Fruit fly (Drosophila melanogaster) whole organism, prepupa: ENCODE results near the gene foi.

ENCODE experiments used
- Blimp-1 ChIP-seq: fragments of 200-800 bp; sonication (Bioruptor generic); optimal IDR thresholded peaks from 3 replicates; lab custom pipeline; 2017; ENCODE audit warnings: missing biosample characterization, missing genetic modification characterization, mild to moderate bottlenecking, moderate library complexity, missing genetic modification reagents
- CG10669 ChIP-seq: fragments of 200-800 bp; sonication (Bioruptor generic); optimal IDR thresholded peaks from 3 replicates; lab custom pipeline; 2018; ENCODE audit warnings: missing biosample characterization, mild to moderate bottlenecking, missing genetic modification characterization, moderate library complexity
- CG11762 ChIP-seq: fragments of 200-800 bp; sonication (Bioruptor generic); optimal IDR thresholded peaks from 3 replicates; lab custom pipeline; 2016; ENCODE audit warnings: missing biosample characterization, missing genetic modification characterization; ENCODE audit not compliant: insufficient read depth
- CG11902 ChIP-seq: fragments of 200-800 bp; sonication (Bioruptor generic); optimal IDR thresholded peaks from 3 replicates; lab custom pipeline; 2016; ENCODE audit warnings: missing biosample characterization, missing genetic modification characterization
- CG15336 ChIP-seq: fragments of 200-800 bp; sonication (Bioruptor generic); IDR thresholded peaks from 2 replicates; pipeline ENCODE4 v1.3.6; 2022; ENCODE audit warnings: missing biosample characterization, missing genetic modification characterization
- CG1621 ChIP-seq: fragments of 200-800 bp; sonication (Bioruptor generic); optimal IDR thresholded peaks from 3 replicates; lab custom pipeline; 2018; ENCODE audit warnings: missing biosample characterization, mild to moderate bottlenecking, missing genetic modification characterization
- CG16779 ChIP-seq: fragments of 200-800 bp; sonication (Bioruptor generic); optimal IDR thresholded peaks from 3 replicates; lab custom pipeline; 2017; ENCODE audit warnings: missing biosample characterization, mild to moderate bottlenecking, missing genetic modification characterization
- CG31627 ChIP-seq: fragments of 200-800 bp; sonication (Bioruptor generic); optimal IDR thresholded peaks from 3 replicates; lab custom pipeline; 2016; ENCODE audit warnings: missing biosample characterization, missing genetic modification characterization
- CG32006 ChIP-seq: fragments of 200-800 bp; sonication (Bioruptor generic); optimal IDR thresholded peaks from 3 replicates; lab custom pipeline; 2017; ENCODE audit warnings: missing biosample characterization, mild to moderate bottlenecking, missing genetic modification characterization
- CG34406 ChIP-seq: fragments of 200-800 bp; sonication (Bioruptor generic); optimal IDR thresholded peaks from 3 replicates; lab custom pipeline; 2016; ENCODE audit warnings: missing biosample characterization, missing genetic modification characterization
- CG6163 ChIP-seq: fragments of 200-800 bp; sonication (Bioruptor generic); IDR thresholded peaks from 3 replicates; pipeline ENCODE4 v1.3.6; 2022; ENCODE audit warnings: missing biosample characterization, missing genetic modification characterization
- CG6792 ChIP-seq: fragments of 200-800 bp; sonication (Bioruptor generic); optimal IDR thresholded peaks from 3 replicates; lab custom pipeline; 2016; ENCODE audit warnings: missing biosample characterization, missing genetic modification characterization
- CG6808 ChIP-seq: fragments of 200-800 bp; sonication (Bioruptor generic); optimal IDR thresholded peaks from 3 replicates; lab custom pipeline; 2017; ENCODE audit warnings: missing biosample characterization, missing genetic modification characterization, mild to moderate bottlenecking, moderate library complexity, missing genetic modification reagents
- CG6854 ChIP-seq: fragments of 200-800 bp; sonication (Bioruptor generic); optimal IDR thresholded peaks from 2 replicates; lab custom pipeline; 2017; ENCODE audit warnings: missing biosample characterization, mild to moderate bottlenecking, missing genetic modification characterization
- CG7368 ChIP-seq: fragments of 200-800 bp; sonication (Bioruptor generic); optimal IDR thresholded peaks from 3 replicates; lab custom pipeline; 2016; ENCODE audit warnings: missing biosample characterization, missing genetic modification characterization
- CG8319 ChIP-seq: fragments of 200-800 bp; sonication (Bioruptor generic); optimal IDR thresholded peaks from 3 replicates; lab custom pipeline; 2016; ENCODE audit warnings: missing biosample characterization, missing genetic modification characterization
- CG9139 ChIP-seq: fragments of 200-800 bp; sonication (Bioruptor generic); optimal IDR thresholded peaks from 3 replicates; lab custom pipeline; 2017; ENCODE audit warnings: missing biosample characterization, mild to moderate bottlenecking, missing genetic modification characterization
- Eip75B ChIP-seq: fragments of 200-800 bp; sonication (Bioruptor generic); optimal IDR thresholded peaks from 3 replicates; lab custom pipeline; 2016; ENCODE audit warnings: missing biosample characterization, missing genetic modification characterization
- Eip78C ChIP-seq: fragments of 200-800 bp; sonication (Bioruptor generic); peaks from one replicate; lab custom pipeline; 2016; ENCODE audit warnings: missing biosample characterization, missing genetic modification characterization
- Ets21C ChIP-seq: fragments of 200-800 bp; sonication (Bioruptor generic); optimal IDR thresholded peaks from 3 replicates; lab custom pipeline; 2016; ENCODE audit warnings: missing biosample characterization, missing genetic modification characterization
- Ets96B ChIP-seq: fragments of 200-800 bp; optimal IDR thresholded peaks from 2 replicates; lab custom pipeline; 2019; ENCODE audit warnings: missing biosample characterization, mild to moderate bottlenecking, missing genetic modification characterization, moderate library complexity
- Hr39 ChIP-seq: fragments of 200-800 bp; sonication (Bioruptor generic); optimal IDR thresholded peaks from 2 replicates; lab custom pipeline; 2016; ENCODE audit warnings: missing biosample characterization, missing genetic modification characterization
- Hr4 ChIP-seq: fragments of 200-800 bp; sonication (Bioruptor generic); optimal IDR thresholded peaks from 3 replicates; lab custom pipeline; 2016; ENCODE audit warnings: missing biosample characterization, missing genetic modification characterization
- Met ChIP-seq: fragments of 200-800 bp; sonication (Bioruptor generic); optimal IDR thresholded peaks from 3 replicates; lab custom pipeline; 2016; ENCODE audit warnings: missing biosample characterization, missing genetic modification characterization
- OdsH ChIP-seq: fragments of 200-800 bp; sonication (Bioruptor generic); optimal IDR thresholded peaks from 3 replicates; lab custom pipeline; 2016; ENCODE audit warnings: missing biosample characterization, missing genetic modification characterization
- Smox ChIP-seq: fragments of 200-800 bp; sonication (Bioruptor generic); optimal IDR thresholded peaks from 3 replicates; lab custom pipeline; 2016; ENCODE audit warnings: missing biosample characterization, missing genetic modification characterization
- Sox102F ChIP-seq: fragments of 200-800 bp; sonication (Bioruptor generic); optimal IDR thresholded peaks from 2 replicates; lab custom pipeline; 2016; ENCODE audit warnings: missing biosample characterization, mild to moderate bottlenecking, missing genetic modification characterization
- Sox14 ChIP-seq: fragments of 200-800 bp; sonication (Bioruptor generic); optimal IDR thresholded peaks from 3 replicates; lab custom pipeline; 2016; ENCODE audit warnings: missing biosample characterization, missing genetic modification characterization
- Sox15 ChIP-seq: fragments of 200-800 bp; sonication (Bioruptor generic); optimal IDR thresholded peaks from 3 replicates; lab custom pipeline; 2016; ENCODE audit warnings: missing biosample characterization, missing genetic modification characterization
- achi ChIP-seq: fragments of 200-800 bp; sonication (Bioruptor generic); optimal IDR thresholded peaks from 3 replicates; lab custom pipeline; 2016; ENCODE audit warnings: missing biosample characterization, missing genetic modification characterization
- acj6 ChIP-seq: fragments of 200-800 bp; sonication (Bioruptor generic); optimal IDR thresholded peaks from 3 replicates; lab custom pipeline; 2016; ENCODE audit warnings: missing biosample characterization, missing genetic modification characterization
- dsx ChIP-seq: fragments of 200-800 bp; optimal IDR thresholded peaks from 3 replicates; lab custom pipeline; 2019; ENCODE audit warnings: missing biosample characterization, mild to moderate bottlenecking, missing genetic modification characterization, moderate library complexity; ENCODE audit not compliant: poor library complexity, severe bottlenecking
- eg ChIP-seq: fragments of 200-800 bp; sonication (Bioruptor generic); IDR thresholded peaks from 3 replicates; pipeline ENCODE4 v1.3.6; 2022; ENCODE audit warnings: missing biosample characterization, missing genetic modification characterization
- esn ChIP-seq: fragments of 200-800 bp; sonication (Bioruptor generic); optimal IDR thresholded peaks from 2 replicates; lab custom pipeline; 2016; ENCODE audit warnings: missing biosample characterization, mild to moderate bottlenecking, missing genetic modification characterization, moderate library complexity
- fkh ChIP-seq: fragments of 200-800 bp; sonication (Bioruptor generic); optimal IDR thresholded peaks from 3 replicates; lab custom pipeline; 2017; ENCODE audit warnings: missing biosample characterization, mild to moderate bottlenecking, missing genetic modification characterization, moderate library complexity
- lz ChIP-seq: fragments of 200-800 bp; sonication (Bioruptor generic); optimal IDR thresholded peaks from 3 replicates; lab custom pipeline; 2016; ENCODE audit warnings: missing biosample characterization, missing genetic modification characterization
- net ChIP-seq: fragments of 200-800 bp; sonication (Bioruptor generic); optimal IDR thresholded peaks from 3 replicates; lab custom pipeline; 2016; ENCODE audit warnings: missing biosample characterization, missing genetic modification characterization
- pdm3 ChIP-seq: fragments of 200-800 bp; sonication (Bioruptor generic); optimal IDR thresholded peaks from 3 replicates; lab custom pipeline; 2016; ENCODE audit warnings: missing biosample characterization, missing genetic modification characterization
- salr ChIP-seq, 2 experiments: fragments of 200-800 bp; sonication (Bioruptor generic); optimal IDR thresholded peaks; 3 replicates each; lab custom pipeline; 2016 to 2018; ENCODE audit warnings: missing biosample characterization in 2 of 2, missing genetic modification characterization in 2 of 2, mild to moderate bottlenecking in 1 of 2
- ss ChIP-seq, 2 experiments: fragments of 200-800 bp; sonication (Bioruptor generic); optimal IDR thresholded peaks; 2 replicates in 1 of 2; 3 replicates in 1 of 2; lab custom pipeline; 2017 to 2018; ENCODE audit warnings: mild to moderate bottlenecking in 2 of 2, missing biosample characterization in 2 of 2, missing genetic modification characterization in 2 of 2, moderate library complexity in 1 of 2
- svp ChIP-seq: fragments of 200-800 bp; sonication (Bioruptor generic); peaks from one replicate; lab custom pipeline; 2016; ENCODE audit warnings: missing biosample characterization, missing genetic modification characterization
- vri ChIP-seq: fragments of 200-800 bp; sonication (Bioruptor generic); optimal IDR thresholded peaks from 3 replicates; lab custom pipeline; 2016; ENCODE audit warnings: missing biosample characterization, mild to moderate bottlenecking, missing genetic modification characterization

Gene foi

DNA sequence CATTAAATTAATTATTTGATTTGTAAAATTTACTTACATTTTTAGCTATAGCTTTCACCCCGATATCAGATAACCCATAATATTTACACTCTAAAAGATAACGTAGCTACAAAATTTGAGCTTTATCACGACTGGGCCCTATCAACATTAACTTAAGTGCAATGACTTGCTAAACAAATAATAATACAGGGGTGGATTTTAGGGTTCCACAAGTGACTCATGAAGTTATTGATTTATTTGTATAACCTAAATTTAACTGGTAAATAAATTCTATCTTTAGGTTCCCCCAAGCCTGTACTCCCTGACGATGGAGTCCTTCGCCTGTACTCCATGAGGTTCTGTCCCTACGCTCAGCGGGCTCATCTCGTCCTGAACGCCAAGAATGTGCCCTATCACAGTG lies 5.8 kb upstream of the foi start:
- peak; percentile 31 for TF ChIP-seq Eip78C
- peak; percentile 20 for TF ChIP-seq esn (GFP tag; lab: Kevin White, UChicago)
- TF ChIP-seq CG34406 (GFP tag; lab: Kevin White, UChicago) = no peak
- peak; percentile 70 for TF ChIP-seq fkh (GFP tag; lab: Kevin White, UChicago)

DNA sequence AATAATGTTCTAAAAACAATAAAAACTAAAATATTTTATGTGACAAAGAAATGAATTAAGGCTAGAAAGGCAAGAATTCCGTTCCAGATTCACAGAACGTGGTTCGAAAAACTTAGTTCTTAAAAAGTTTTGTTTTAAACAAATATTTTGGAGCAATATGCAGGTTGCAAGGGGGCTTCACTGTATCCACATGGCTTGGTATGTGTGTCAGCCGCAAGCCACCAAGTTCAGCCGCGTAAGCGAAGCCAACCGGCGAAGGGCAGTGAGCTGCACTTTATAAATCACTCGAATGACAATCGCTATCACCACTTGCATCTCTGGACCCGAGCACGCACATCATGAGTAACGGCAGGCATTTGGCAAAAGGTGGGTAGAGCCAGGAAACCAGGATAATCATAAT lies 4.8 kb upstream of the foi start, which contains the start of gene se:
Gene se (plus strand): TSS at position 301 of the 400 bp plus-strand sequence.
- TF ChIP-seq net (GFP tag; lab: Kevin White, UChicago) (no peak), Ets21C (GFP tag; lab: Kevin White, UChicago) (no peak), CG11762 (no peak), Hr39 (GFP tag; lab: Kevin White, UChicago) (no peak), eg (GFP tag; lab: Robert Waterston, UW) (no peak), Sox15 (GFP tag; lab: Kevin White, UChicago) (no peak), Blimp-1 (no peak), CG1621 (tag; lab: Kevin White, UChicago) (no peak), pdm3 (no peak), fkh (GFP tag; lab: Kevin White, UChicago) (no peak)

DNA sequence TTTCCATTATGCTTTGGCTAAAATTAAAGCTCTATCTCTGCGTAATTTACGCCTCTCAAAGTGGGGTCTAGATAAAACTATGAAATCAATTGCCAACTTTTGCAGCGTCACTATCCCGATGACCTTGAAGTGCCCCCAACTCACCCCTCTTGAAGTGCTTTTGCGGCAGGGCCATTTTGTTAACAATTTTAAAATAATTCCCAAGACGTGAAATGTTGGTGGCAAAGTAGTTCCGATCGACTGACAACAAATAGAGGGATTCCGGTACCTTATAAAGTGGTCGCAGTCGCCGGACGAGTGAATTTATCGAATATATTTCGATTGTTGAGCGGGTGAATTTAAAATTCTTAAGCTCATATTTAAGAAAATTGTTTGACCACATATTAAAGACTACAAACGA lies 1.8 kb upstream of the foi start, which contains the start of gene GstO2:
Gene GstO2 (minus strand): TSS at position 245 of the 400 bp plus-strand sequence.
- peak; percentile 0 for TF ChIP-seq esn (GFP tag; lab: Kevin White, UChicago)
- TF ChIP-seq CG1621 (tag; lab: Kevin White, UChicago) = peak; percentile 89
- TF ChIP-seq Ets21C (GFP tag; lab: Kevin White, UChicago) = no peak
- TF ChIP-seq, all 60 proteins: peak for 2

DNA sequence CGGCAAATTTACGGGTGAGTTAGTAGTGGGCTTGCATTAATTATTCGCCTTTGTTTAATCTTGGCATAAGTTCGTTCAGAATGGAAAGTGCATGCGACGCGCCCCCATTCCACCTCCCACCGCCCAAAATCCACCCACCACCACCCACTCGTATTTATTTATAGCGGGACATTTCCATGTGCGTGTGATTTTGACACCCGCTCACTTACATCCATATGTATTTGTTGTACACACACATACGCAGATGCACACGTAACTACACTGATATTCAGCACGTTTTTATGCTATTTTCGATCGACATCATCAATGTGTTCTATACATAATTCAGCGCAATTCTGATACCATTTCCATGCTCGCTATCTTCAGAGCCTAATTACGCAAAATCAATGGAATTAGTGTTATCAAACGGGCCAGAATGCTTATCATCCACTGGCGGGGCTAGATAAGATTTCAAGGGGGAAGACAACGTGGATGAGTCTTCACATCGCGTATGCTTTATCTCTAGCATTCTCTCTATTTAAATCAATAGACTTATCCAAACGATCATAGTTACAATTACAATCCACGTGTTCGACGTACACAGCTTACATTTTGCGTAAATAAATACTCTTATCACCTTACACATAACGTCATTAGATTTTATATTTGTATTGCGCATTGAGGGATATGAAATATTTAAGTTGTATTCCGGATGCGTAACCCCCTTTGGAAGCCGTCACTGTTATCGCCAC lies 812 bp downstream of the foi start:
- TF ChIP-seq CG6808 (GFP tag; lab: Kevin White, UChicago) (no peak), CG11902 (GFP tag; lab: Kevin White, UChicago) (no peak), Smox (no peak), vri (GFP tag; lab: Kevin White, UChicago) (peak; percentile 55), esn (GFP tag; lab: Kevin White, UChicago) (peak; percentile 39), Hr39 (GFP tag; lab: Kevin White, UChicago) (peak; percentile 25), CG1621 (tag; lab: Kevin White, UChicago) (no peak), CG7368 (GFP tag; lab: Kevin White, UChicago) (no peak), CG8319 (GFP tag; lab: Kevin White, UChicago) (no peak), ss (GFP tag; optimal IDR thresholded peaks at IDR 0.05; lab: Kevin White, UChicago) (no peak), CG6854 (GFP tag; lab: Kevin White, UChicago) (no peak), Met (GFP tag; lab: Kevin White, UChicago) (no peak), lz (GFP tag; lab: Kevin White, UChicago) (no peak), Ets96B (tag; lab: Kevin White, UChicago) (no peak), Sox102F (peak; percentile 9), Eip75B (GFP tag; lab: Kevin White, UChicago) (no peak), CG16779 (tag; lab: Kevin White, UChicago) (no peak), dsx (no peak), Hr4 (GFP tag; lab: Kevin White, UChicago) (peak; percentile 14), CG9139 (no peak), Eip78C (peak; percentile 52), Sox14 (GFP tag; lab: Kevin White, UChicago) (no peak), svp (GFP tag; lab: Kevin White, UChicago) (peak; percentile 81), salr (GFP tag; optimal IDR thresholded peaks at IDR 0.05; lab: Kevin White, UChicago) (no peak), CG31627 (GFP tag; lab: Kevin White, UChicago) (peak; percentile 9), CG15336 (GFP tag; lab: Robert Waterston, UW) (no peak), CG10669 (GFP tag; lab: Kevin White, UChicago) (no peak), OdsH (GFP tag; lab: Kevin White, UChicago) (peak; percentile 30), fkh (GFP tag; lab: Kevin White, UChicago) (peak; percentile 80), CG34406 (GFP tag; lab: Kevin White, UChicago) (no peak), CG32006 (GFP tag; lab: Kevin White, UChicago) (peak; percentile 40), CG6792 (GFP tag; lab: Kevin White, UChicago) (no peak), achi (GFP tag; lab: Kevin White, UChicago) (peak; percentile 14), eg (GFP tag; lab: Robert Waterston, UW) (no peak), pdm3 (peak; percentile 24), CG6163 (GFP tag; lab: Robert Waterston, UW) (no peak), acj6 (peak; percentile 22)
